Worm (Caenorhabditis elegans) whole organism, mixed stage, embryonic: Measurements from ENCODE around the gene lys-4.

ENCODE experiments used
- M03D4.4 ChIP-seq: sonication (generic microtip); optimal IDR thresholded peaks from 2 replicates; lab custom pipeline; 2017; ENCODE audit warnings: mild to moderate bottlenecking, missing genetic modification characterization, missing compliant biosample characterization
- bed-3 ChIP-seq: fragments of 200-800 bp; sonication (Bioruptor generic); optimal IDR thresholded peaks from 3 replicates; lab custom pipeline; 2018; ENCODE audit warnings: mild to moderate bottlenecking, missing genetic modification characterization, moderate library complexity, missing compliant biosample characterization
- ces-1 ChIP-seq: fragments of 150-350 bp; optimal IDR thresholded peaks from 2 replicates; lab custom pipeline; 2014; ENCODE audit warnings: missing biosample characterization, missing genetic modification reagents, missing genetic modification characterization
- elt-3 ChIP-seq: fragments of 150-350 bp; optimal IDR thresholded peaks from 2 replicates; lab custom pipeline; 2014; ENCODE audit warnings: missing biosample characterization, missing genetic modification characterization
- lsy-2 ChIP-seq: fragments of 150-350 bp; optimal IDR thresholded peaks from 2 replicates; lab custom pipeline; 2014; ENCODE audit warnings: missing biosample characterization, missing genetic modification characterization
- nhr-12 ChIP-seq: fragments of 150-350 bp; optimal IDR thresholded peaks from 2 replicates; lab custom pipeline; 2014; ENCODE audit warnings: missing biosample characterization, missing genetic modification characterization
- nhr-28 ChIP-seq: fragments of 150-350 bp; optimal IDR thresholded peaks from 2 replicates; lab custom pipeline; 2014; ENCODE audit warnings: missing biosample characterization, missing genetic modification characterization
- nhr-76 ChIP-seq: sonication (generic microtip); optimal IDR thresholded peaks from 2 replicates; lab custom pipeline; 2017; ENCODE audit warnings: missing biosample characterization, missing genetic modification characterization
- sem-2 ChIP-seq: fragments of 200-800 bp; sonication (Bioruptor generic); optimal IDR thresholded peaks from 2 replicates; lab custom pipeline; 2018; ENCODE audit warnings: mild to moderate bottlenecking, missing genetic modification characterization, missing compliant biosample characterization
- unc-62 ChIP-seq: fragments of 150-350 bp; optimal IDR thresholded peaks from 2 replicates; lab custom pipeline; 2014; ENCODE audit warnings: missing biosample characterization, missing genetic modification reagents, missing genetic modification characterization

DNA sequence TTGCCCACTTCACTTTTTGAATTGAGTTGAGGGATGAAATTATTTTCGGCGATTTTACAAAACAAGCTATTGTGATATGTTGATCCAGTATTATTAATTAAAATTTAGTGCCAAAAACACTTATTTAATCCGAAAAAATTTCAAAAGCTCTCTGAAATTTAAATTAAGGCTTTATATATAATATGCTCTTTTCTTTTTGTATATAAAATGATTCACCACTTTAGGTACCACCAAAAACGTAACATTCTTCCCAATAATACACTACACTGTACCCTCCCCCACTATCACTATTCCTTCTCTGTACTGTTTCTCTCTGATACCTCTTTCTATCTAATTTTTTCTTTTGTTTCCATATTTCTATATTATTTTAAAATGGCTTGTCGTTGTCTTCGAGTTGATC, 20.9 kb upstream of the lys-4 start, which contains the start of gene prx-2:
- TF ChIP-seq nhr-12 (tag; lab: Kevin White, UChicago) (no peak), unc-62 (GFP tag; lab: Kevin White, UChicago) (no peak), nhr-28 (tag; lab: Kevin White, UChicago) (no peak), lsy-2 (tag; lab: Kevin White, UChicago) (no peak), sem-2 (no peak), nhr-76 (tag; lab: Kevin White, UChicago) (no peak), bed-3 (GFP tag; lab: Kevin White, UChicago) (no peak), elt-3 (tag; lab: Kevin White, UChicago) (no peak), M03D4.4 (no peak), ces-1 (GFP tag; lab: Kevin White, UChicago) (no peak)
